Fruit fly (Drosophila melanogaster) whole organism, adult: Measurements from ENCODE around the gene trh.
A peak's percentile ranks its signal among the peaks of the same experiment; 100 is the strongest.

Source experiments
- CG11617 ChIP-seq: fragments of 200-800 bp; sonication (Bioruptor generic); optimal IDR thresholded peaks from 2 replicates; lab custom pipeline; 2017; ENCODE audit warnings: mild to moderate bottlenecking, missing biosample characterization, missing genetic modification reagents, missing genetic modification characterization
- CG12768 ChIP-seq: fragments of 200-800 bp; sonication (Bioruptor generic); optimal IDR thresholded peaks from 2 replicates; lab custom pipeline; 2017; ENCODE audit warnings: missing biosample characterization, missing genetic modification characterization, mild to moderate bottlenecking, moderate library complexity, missing genetic modification reagents
- CG14711 ChIP-seq: fragments of 200-800 bp; sonication (Bioruptor generic); optimal IDR thresholded peaks from 2 replicates; lab custom pipeline; 2018; ENCODE audit warnings: missing biosample characterization, mild to moderate bottlenecking, missing genetic modification characterization, moderate library complexity
- CG1620 ChIP-seq: fragments of 200-800 bp; sonication (Bioruptor generic); optimal IDR thresholded peaks from 2 replicates; lab custom pipeline; 2016; ENCODE audit warnings: missing biosample characterization, missing genetic modification characterization
- CG33017 ChIP-seq: fragments of 200-800 bp; sonication (Bioruptor generic); optimal IDR thresholded peaks from 2 replicates; lab custom pipeline; 2018; ENCODE audit warnings: missing biosample characterization, mild to moderate bottlenecking, missing genetic modification characterization, moderate library complexity
- CG5204 ChIP-seq: fragments of 200-800 bp; sonication (Bioruptor generic); optimal IDR thresholded peaks from 2 replicates; lab custom pipeline; 2016; ENCODE audit warnings: missing biosample characterization, missing genetic modification characterization
- CG7045 ChIP-seq: fragments of 200-800 bp; sonication (Bioruptor generic); optimal IDR thresholded peaks from 2 replicates; lab custom pipeline; 2017; ENCODE audit warnings: missing biosample characterization, mild to moderate bottlenecking, missing genetic modification characterization
- CG7101 ChIP-seq: fragments of 200-800 bp; sonication (Bioruptor generic); optimal IDR thresholded peaks from 2 replicates; lab custom pipeline; 2018; ENCODE audit warnings: missing biosample characterization, mild to moderate bottlenecking, missing genetic modification characterization, moderate library complexity
- Clk ChIP-seq: fragments of 200-800 bp; sonication (Bioruptor generic); optimal IDR thresholded peaks from 2 replicates; lab custom pipeline; 2017; ENCODE audit warnings: missing biosample characterization, missing genetic modification characterization
- Crg-1 ChIP-seq: fragments of 200-800 bp; sonication (Bioruptor generic); optimal IDR thresholded peaks from 2 replicates; lab custom pipeline; 2016; ENCODE audit warnings: missing biosample characterization, missing genetic modification characterization
- Hr96 ChIP-seq: fragments of 200-800 bp; sonication (Bioruptor generic); optimal IDR thresholded peaks from 2 replicates; lab custom pipeline; 2016; ENCODE audit warnings: missing biosample characterization, missing genetic modification characterization
- Mnt ChIP-seq: fragments of 200-800 bp; sonication (Bioruptor generic); optimal IDR thresholded peaks from 2 replicates; lab custom pipeline; 2016; ENCODE audit warnings: missing biosample characterization, mild to moderate bottlenecking, missing genetic modification characterization
- bab1 ChIP-seq: fragments of 200-800 bp; sonication (Bioruptor generic); optimal IDR thresholded peaks from 3 replicates; lab custom pipeline; 2019; ENCODE audit warnings: missing biosample characterization, mild to moderate bottlenecking, missing genetic modification characterization, moderate library complexity
- cic ChIP-seq: fragments of 200-800 bp; sonication (Bioruptor generic); optimal IDR thresholded peaks from 2 replicates; lab custom pipeline; 2017; ENCODE audit warnings: missing biosample characterization, mild to moderate bottlenecking, missing genetic modification characterization, moderate library complexity
- cnc ChIP-seq, 2 experiments: fragments of >200 bp; optimal IDR thresholded peaks; 2 replicates each; lab custom pipeline; 2017
- kay ChIP-seq: fragments of 200-800 bp; sonication (Bioruptor generic); peaks from one replicate; lab custom pipeline; 2016; ENCODE audit warnings: missing biosample characterization, missing genetic modification characterization, borderline replicate concordance
- pad ChIP-seq: fragments of 200-800 bp; sonication (Bioruptor generic); optimal IDR thresholded peaks from 3 replicates; lab custom pipeline; 2017; ENCODE audit warnings: missing biosample characterization, missing genetic modification characterization, mild to moderate bottlenecking, moderate library complexity, missing genetic modification reagents
- tj ChIP-seq: fragments of 200-800 bp; sonication (Bioruptor generic); optimal IDR thresholded peaks from 3 replicates; lab custom pipeline; 2017; ENCODE audit warnings: missing biosample characterization, mild to moderate bottlenecking, missing genetic modification characterization, moderate library complexity
- toe ChIP-seq: fragments of 200-800 bp; sonication (Bioruptor generic); optimal IDR thresholded peaks from 2 replicates; lab custom pipeline; 2016; ENCODE audit warnings: missing biosample characterization, missing genetic modification characterization

Gene trh

dm6 chr3L:378906-379305 lies 13.5 kb downstream of the trh start:
- TF ChIP-seq CG12768: no peak
- TF ChIP-seq CG14711: no peak
- TF ChIP-seq CG7045 (GFP tag; lab: Kevin White, UChicago): no peak
- no peak for TF ChIP-seq cnc (optimal IDR thresholded peaks at IDR 0.05; lab: Kevin White, UChicago)
- no peak for TF ChIP-seq CG1620 (GFP tag; lab: Kevin White, UChicago)
- no peak for TF ChIP-seq Clk
- TF ChIP-seq Crg-1 (GFP tag; lab: Kevin White, UChicago): no peak
- TF ChIP-seq CG5204 (GFP tag; lab: Kevin White, UChicago): no peak
- TF ChIP-seq Mnt: no peak
- no peak for TF ChIP-seq tj
- no peak for TF ChIP-seq cic (GFP tag; lab: Kevin White, UChicago)

dm6 chr3L:378072-378423 lies 14.4 kb downstream of the trh start:
- TF ChIP-seq pad (GFP tag; lab: Kevin White, UChicago) (peak; percentile 94), toe (GFP tag; lab: Kevin White, UChicago) (no peak)

dm6 chr3L:377222-378071 lies 15.0 kb downstream of the trh start:
- no peak for TF ChIP-seq CG5204 (GFP tag; lab: Kevin White, UChicago)
- no peak for TF ChIP-seq CG1620 (GFP tag; lab: Kevin White, UChicago)
- peak; percentile 3 for TF ChIP-seq CG14711
- peak; percentile 18 for TF ChIP-seq CG7101 (tag; lab: Kevin White, UChicago)
- TF ChIP-seq Hr96: no peak

dm6 chr3L:375672-376071 lies 16.8 kb downstream of the trh start:
- no peak for TF ChIP-seq CG11617

- TF ChIP-seq CG7101 (tag; lab: Kevin White, UChicago) (no peak), cnc (optimal IDR thresholded peaks at IDR 0.05; lab: Kevin White, UChicago) (no peak), Mnt (no peak), Clk (no peak), pad (GFP tag; lab: Kevin White, UChicago) (no peak), Crg-1 (GFP tag; lab: Kevin White, UChicago) (no peak), kay (GFP tag; lab: Kevin White, UChicago) (no peak), CG14711 (no peak), tj (no peak), CG7045 (GFP tag; lab: Kevin White, UChicago) (no peak)
Measured at dm6 chr3L:374582-374981, 17.9 kb downstream of the trh start.

- TF ChIP-seq CG11617 (no peak), CG5204 (GFP tag; lab: Kevin White, UChicago) (no peak), CG33017 (no peak)
Measured at dm6 chr3L:371228-371627, 21.2 kb downstream of the trh start.

dm6 chr3L:366337-366736 lies 26.1 kb downstream of the trh start, which contains the start of gene CG13884:
CG13884 (minus strand) TSS chr3L:366437.
- TF ChIP-seq Crg-1 (GFP tag; lab: Kevin White, UChicago) (no peak), CG1620 (GFP tag; lab: Kevin White, UChicago) (no peak), CG5204 (GFP tag; lab: Kevin White, UChicago) (no peak), bab1 (no peak), CG14711 (no peak)

- TF ChIP-seq bab1: peak; percentile 89
- TF ChIP-seq CG12768: no peak
- TF ChIP-seq CG5204 (GFP tag; lab: Kevin White, UChicago): no peak
- TF ChIP-seq tj: peak; percentile 29
- peak; percentile 14 for TF ChIP-seq Hr96
- TF ChIP-seq CG11617: peak; percentile 24
- peak; percentile 68 for TF ChIP-seq Mnt
- peak; percentile 3 for TF ChIP-seq CG7101 (tag; lab: Kevin White, UChicago)
- no peak for TF ChIP-seq CG7045 (GFP tag; lab: Kevin White, UChicago)
- peak; percentile 33 for TF ChIP-seq CG14711
- TF ChIP-seq Crg-1 (GFP tag; lab: Kevin White, UChicago): no peak
- peak; percentile 12 for TF ChIP-seq CG1620 (GFP tag; lab: Kevin White, UChicago)
Measured at dm6 chr3L:361201-361600, 31.2 kb downstream of the trh start, which contains the start of the genes Cdc5 and CG1233. Cdc5 (minus strand) TSS chr3L:361383. CG1233 (plus strand) TSS chr3L:361472.

- TF ChIP-seq cic (GFP tag; lab: Kevin White, UChicago): no peak
Measured at dm6 chr3L:357681-358080, 34.8 kb downstream of the trh start, which contains the start of gene Roc1b. Roc1b (plus strand) TSS chr3L:357981.
